Worm (Caenorhabditis elegans): ENCODE results near the gene mpz-5.
A peak's percentile ranks its signal among the peaks of the same experiment; 100 is the strongest.

ce11 chrIV:10380626-10381025 lies 7.0 kb upstream of the mpz-5 start:
- TF ChIP-seq egl-27 (tag; optimal IDR thresholded peaks at IDR 0.05) (no peak), nhr-76 (tag; optimal IDR thresholded peaks at IDR 0.05) (no peak), nhr-25 (tag; optimal IDR thresholded peaks at IDR 0.05; ENCODE audit: borderline replicate concordance, insufficient read depth) (no peak), R02D3.7 (tag; optimal IDR thresholded peaks at IDR 0.05) (no peak), sdz-12 (GFP tag; optimal IDR thresholded peaks at IDR 0.05) (no peak), zag-1 (tag; optimal IDR thresholded peaks at IDR 0.05) (no peak), snpc-4 (tag; optimal IDR thresholded peaks at IDR 0.05) (no peak), mdl-1 (tag; optimal IDR thresholded peaks at IDR 0.05) (peak; percentile 57 to 89), php-3 (GFP tag; IDR thresholded peaks at IDR 0.05) (no peak), ama-1 (optimal IDR thresholded peaks at IDR 0.05) (peak; percentile 61)
